Fruit fly (Drosophila melanogaster) whole organism, embryonic: ENCODE results near the gene nolo.

Experiments used
- Bgb ChIP-seq: fragments of 200-800 bp; sonication (Bioruptor generic); IDR thresholded peaks from 2 replicates; pipeline ENCODE4 v1.3.6; 2022; ENCODE audit warnings: missing biosample characterization, missing genetic modification characterization; ENCODE audit not compliant: partially characterized antibody
- Bteb2 ChIP-seq: fragments of 200-800 bp; sonication (Bioruptor generic); optimal IDR thresholded peaks from 2 replicates; lab custom pipeline; 2016; ENCODE audit warnings: missing biosample characterization, missing genetic modification characterization
- CG10147 ChIP-seq: fragments of 200-800 bp; sonication (Bioruptor generic); optimal IDR thresholded peaks from 2 replicates; lab custom pipeline; 2019; ENCODE audit warnings: missing biosample characterization, mild to moderate bottlenecking, missing genetic modification characterization, moderate library complexity
- CG10366 ChIP-seq: fragments of 200-800 bp; sonication (Bioruptor generic); IDR thresholded peaks from 2 replicates; pipeline ENCODE4 v1.3.6; 2022; ENCODE audit warnings: missing biosample characterization, missing genetic modification characterization
- CG10462 ChIP-seq: fragments of 200-800 bp; sonication (Bioruptor generic); optimal IDR thresholded peaks from 2 replicates; lab custom pipeline; 2016; ENCODE audit warnings: missing biosample characterization, missing genetic modification characterization
- CG11093 ChIP-seq: fragments of 200-800 bp; sonication (Bioruptor generic); IDR thresholded peaks from 3 replicates; pipeline ENCODE4 v1.3.6; 2022; ENCODE audit warnings: missing biosample characterization, missing genetic modification characterization
- CG12391 ChIP-seq: fragments of 200-800 bp; sonication (Bioruptor generic); optimal IDR thresholded peaks from 3 replicates; lab custom pipeline; 2018; ENCODE audit warnings: missing biosample characterization, mild to moderate bottlenecking, missing genetic modification characterization, moderate library complexity
- CG12659 ChIP-seq: fragments of 200-800 bp; sonication (Bioruptor generic); optimal IDR thresholded peaks from 3 replicates; lab custom pipeline; 2017; ENCODE audit warnings: mild to moderate bottlenecking, missing biosample characterization, missing genetic modification reagents, missing genetic modification characterization
- CG12744 ChIP-seq: fragments of 200-800 bp; sonication (Bioruptor generic); optimal IDR thresholded peaks from 2 replicates; lab custom pipeline; 2016; ENCODE audit warnings: missing biosample characterization, missing genetic modification characterization
- CG12769 ChIP-seq: fragments of 200-800 bp; sonication (Bioruptor generic); optimal IDR thresholded peaks from 2 replicates; lab custom pipeline; 2019; ENCODE audit warnings: missing biosample characterization, mild to moderate bottlenecking, missing genetic modification characterization, moderate library complexity
- CG14860 ChIP-seq: fragments of 200-800 bp; sonication (Bioruptor generic); IDR thresholded peaks from 3 replicates; pipeline ENCODE4 v1.3.6; 2022; ENCODE audit warnings: missing biosample characterization, missing genetic modification characterization; ENCODE audit not compliant: partially characterized antibody
- CG1529 ChIP-seq: fragments of 200-800 bp; sonication (Bioruptor generic); optimal IDR thresholded peaks from 3 replicates; lab custom pipeline; 2018; ENCODE audit warnings: missing biosample characterization, missing genetic modification characterization
- CG1647 ChIP-seq: fragments of 200-800 bp; sonication (Bioruptor generic); optimal IDR thresholded peaks from 3 replicates; lab custom pipeline; 2016; ENCODE audit warnings: missing biosample characterization, missing genetic modification characterization
- CG17912 ChIP-seq: fragments of 200-800 bp; sonication (Bioruptor generic); optimal IDR thresholded peaks from 2 replicates; lab custom pipeline; 2018; ENCODE audit warnings: missing biosample characterization, mild to moderate bottlenecking, missing genetic modification characterization
- CG18764 ChIP-seq: fragments of 200-800 bp; sonication (Bioruptor generic); optimal IDR thresholded peaks from 3 replicates; lab custom pipeline; 2016; ENCODE audit warnings: missing biosample characterization, missing genetic modification characterization
- CG31365 ChIP-seq: fragments of 200-800 bp; sonication (Bioruptor generic); optimal IDR thresholded peaks from 2 replicates; lab custom pipeline; 2018; ENCODE audit warnings: missing biosample characterization, mild to moderate bottlenecking, missing genetic modification characterization
- CG31388 ChIP-seq: fragments of 200-800 bp; sonication (Bioruptor generic); optimal IDR thresholded peaks from 2 replicates; lab custom pipeline; 2016; ENCODE audit warnings: missing biosample characterization, missing genetic modification characterization
- CG6683 ChIP-seq: fragments of 200-800 bp; sonication (Bioruptor generic); optimal IDR thresholded peaks from 2 replicates; lab custom pipeline; 2017; ENCODE audit warnings: missing biosample characterization, mild to moderate bottlenecking, missing genetic modification characterization, missing genetic modification reagents
- CG6854 ChIP-seq: fragments of 200-800 bp; sonication (Bioruptor generic); optimal IDR thresholded peaks from 3 replicates; lab custom pipeline; 2017; ENCODE audit warnings: missing biosample characterization, mild to moderate bottlenecking, missing genetic modification characterization
- CG9437 ChIP-seq: fragments of 200-800 bp; sonication (Bioruptor generic); optimal IDR thresholded peaks from 2 replicates; lab custom pipeline; 2018; ENCODE audit warnings: missing biosample characterization, mild to moderate bottlenecking, missing genetic modification characterization
- CG9797 ChIP-seq: fragments of 200-800 bp; sonication (Bioruptor generic); optimal IDR thresholded peaks from 3 replicates; lab custom pipeline; 2018; ENCODE audit warnings: missing biosample characterization, mild to moderate bottlenecking, missing genetic modification characterization
- CHES-1-like ChIP-seq: fragments of 200-800 bp; sonication (Bioruptor generic); optimal IDR thresholded peaks from 2 replicates; lab custom pipeline; 2016; ENCODE audit warnings: missing biosample characterization, missing genetic modification characterization
- Fer3 ChIP-seq: fragments of 200-800 bp; sonication (Bioruptor generic); optimal IDR thresholded peaks from 2 replicates; lab custom pipeline; 2018; ENCODE audit warnings: missing biosample characterization, mild to moderate bottlenecking, missing genetic modification characterization, moderate library complexity
- Gsc ChIP-seq: fragments of 200-800 bp; sonication (Bioruptor generic); IDR thresholded peaks from 2 replicates; pipeline ENCODE4 v1.3.6; 2022; ENCODE audit warnings: missing biosample characterization, missing genetic modification characterization
- Hand ChIP-seq: fragments of 200-800 bp; sonication (Bioruptor generic); optimal IDR thresholded peaks from 2 replicates; lab custom pipeline; 2017; ENCODE audit warnings: mild to moderate bottlenecking, missing biosample characterization, missing genetic modification reagents, missing genetic modification characterization
- Jarid2 ChIP-seq: fragments of 200-800 bp; sonication (Bioruptor generic); optimal IDR thresholded peaks from 3 replicates; lab custom pipeline; 2017; ENCODE audit warnings: mild to moderate bottlenecking, missing biosample characterization, missing genetic modification reagents, missing genetic modification characterization
- Mrtf ChIP-seq: fragments of 200-800 bp; sonication (Bioruptor generic); IDR thresholded peaks from 3 replicates; pipeline ENCODE4 v1.3.6; 2022; ENCODE audit warnings: missing biosample characterization, missing genetic modification characterization
- NC2α ChIP-seq: fragments of 200-800 bp; sonication (Bioruptor generic); optimal IDR thresholded peaks from 2 replicates; lab custom pipeline; 2016; ENCODE audit warnings: missing biosample characterization, missing genetic modification characterization
- Tbp ChIP-seq: fragments of >200 bp; optimal IDR thresholded peaks from 2 replicates; lab custom pipeline; 2018; ENCODE audit warnings: missing biosample characterization, missing genetic modification characterization
- abd-A ChIP-seq: fragments of 200-800 bp; sonication (Bioruptor generic); optimal IDR thresholded peaks from 3 replicates; lab custom pipeline; 2019; ENCODE audit warnings: missing biosample characterization, mild to moderate bottlenecking, missing genetic modification characterization, moderate library complexity
- caup ChIP-seq: fragments of 200-800 bp; sonication (Bioruptor generic); optimal IDR thresholded peaks from 3 replicates; lab custom pipeline; 2017; ENCODE audit warnings: missing biosample characterization, mild to moderate bottlenecking, missing genetic modification characterization, moderate library complexity; ENCODE audit not compliant: severe bottlenecking
- crp ChIP-seq, 2 experiments: fragments of 200-800 bp; sonication (Bioruptor generic); optimal IDR thresholded peaks; 2 replicates in 1 of 2; 3 replicates in 1 of 2; lab custom pipeline; 2017; ENCODE audit warnings: missing biosample characterization in 2 of 2, missing genetic modification characterization in 2 of 2, mild to moderate bottlenecking in 1 of 2, moderate library complexity in 1 of 2
- dmrt99B ChIP-seq: fragments of 200-800 bp; sonication (Bioruptor generic); optimal IDR thresholded peaks from 2 replicates; lab custom pipeline; 2018; ENCODE audit warnings: missing biosample characterization, mild to moderate bottlenecking, missing genetic modification characterization, moderate library complexity
- insv ChIP-seq, 2 experiments: fragments of 200-800 bp; sonication (Bioruptor generic); optimal IDR thresholded peaks; 3 replicates each; lab custom pipeline; 2016 to 2018; ENCODE audit warnings: missing biosample characterization in 2 of 2, missing genetic modification characterization in 2 of 2
- knrl ChIP-seq: fragments of 200-800 bp; sonication (Bioruptor generic); IDR thresholded peaks from 3 replicates; pipeline ENCODE4 v1.3.6; 2022; ENCODE audit warnings: missing biosample characterization, missing genetic modification characterization; ENCODE audit not compliant: partially characterized antibody
- lmd ChIP-seq: fragments of 200-800 bp; sonication (Bioruptor generic); IDR thresholded peaks from 2 replicates; pipeline ENCODE4 v1.3.6; 2022; ENCODE audit warnings: missing biosample characterization, missing genetic modification characterization
- mld ChIP-seq: fragments of 200-800 bp; sonication (Bioruptor generic); IDR thresholded peaks from 3 replicates; pipeline ENCODE4 v1.3.6; 2022; ENCODE audit warnings: missing biosample characterization, missing genetic modification characterization; ENCODE audit not compliant: partially characterized antibody
- nom ChIP-seq: fragments of 200-800 bp; sonication (Bioruptor generic); optimal IDR thresholded peaks from 2 replicates; lab custom pipeline; 2017; ENCODE audit warnings: missing biosample characterization, missing genetic modification characterization, mild to moderate bottlenecking, moderate library complexity, missing genetic modification reagents
- pzg ChIP-seq: fragments of 200-800 bp; sonication (Bioruptor generic); optimal IDR thresholded peaks from 3 replicates; lab custom pipeline; 2018; ENCODE audit warnings: missing biosample characterization, mild to moderate bottlenecking, missing genetic modification characterization, moderate library complexity
- sima ChIP-seq: fragments of 200-800 bp; sonication (Bioruptor generic); optimal IDR thresholded peaks from 2 replicates; lab custom pipeline; 2016; ENCODE audit warnings: missing biosample characterization, missing genetic modification characterization
- slbo ChIP-seq: fragments of 200-800 bp; sonication (Bioruptor generic); IDR thresholded peaks from 2 replicates; pipeline ENCODE4 v1.3.6; 2022; ENCODE audit warnings: missing biosample characterization, missing genetic modification characterization
- stc ChIP-seq: fragments of 200-800 bp; sonication (Bioruptor generic); IDR thresholded peaks from 2 replicates; pipeline ENCODE4 v1.3.6; 2022; ENCODE audit warnings: missing biosample characterization, missing genetic modification characterization
- tap ChIP-seq: fragments of 200-800 bp; optimal IDR thresholded peaks from 3 replicates; lab custom pipeline; 2019; ENCODE audit warnings: missing biosample characterization, mild to moderate bottlenecking, missing genetic modification characterization, moderate library complexity
- tll ChIP-seq, 2 experiments: fragments of 200-800 bp in 1 of 2; fragments of >200 bp in 1 of 2; sonication (Bioruptor generic) in 1 of 2; optimal IDR thresholded peaks; 2 replicates each; lab custom pipeline; 2017 to 2019; ENCODE audit warnings: missing biosample characterization in 2 of 2, missing genetic modification characterization in 2 of 2, mild to moderate bottlenecking in 1 of 2, moderate library complexity in 1 of 2
- z ChIP-seq: fragments of 200-800 bp; sonication (Bioruptor generic); IDR thresholded peaks from 3 replicates; pipeline ENCODE4 v1.3.6; 2022; ENCODE audit warnings: missing biosample characterization, missing genetic modification characterization
- zen2 ChIP-seq: fragments of 200-800 bp; sonication (Bioruptor generic); IDR thresholded peaks from 3 replicates; pipeline ENCODE4 v1.3.6; 2022; ENCODE audit warnings: missing biosample characterization, missing genetic modification characterization; ENCODE audit not compliant: partially characterized antibody

Gene nolo

DNA sequence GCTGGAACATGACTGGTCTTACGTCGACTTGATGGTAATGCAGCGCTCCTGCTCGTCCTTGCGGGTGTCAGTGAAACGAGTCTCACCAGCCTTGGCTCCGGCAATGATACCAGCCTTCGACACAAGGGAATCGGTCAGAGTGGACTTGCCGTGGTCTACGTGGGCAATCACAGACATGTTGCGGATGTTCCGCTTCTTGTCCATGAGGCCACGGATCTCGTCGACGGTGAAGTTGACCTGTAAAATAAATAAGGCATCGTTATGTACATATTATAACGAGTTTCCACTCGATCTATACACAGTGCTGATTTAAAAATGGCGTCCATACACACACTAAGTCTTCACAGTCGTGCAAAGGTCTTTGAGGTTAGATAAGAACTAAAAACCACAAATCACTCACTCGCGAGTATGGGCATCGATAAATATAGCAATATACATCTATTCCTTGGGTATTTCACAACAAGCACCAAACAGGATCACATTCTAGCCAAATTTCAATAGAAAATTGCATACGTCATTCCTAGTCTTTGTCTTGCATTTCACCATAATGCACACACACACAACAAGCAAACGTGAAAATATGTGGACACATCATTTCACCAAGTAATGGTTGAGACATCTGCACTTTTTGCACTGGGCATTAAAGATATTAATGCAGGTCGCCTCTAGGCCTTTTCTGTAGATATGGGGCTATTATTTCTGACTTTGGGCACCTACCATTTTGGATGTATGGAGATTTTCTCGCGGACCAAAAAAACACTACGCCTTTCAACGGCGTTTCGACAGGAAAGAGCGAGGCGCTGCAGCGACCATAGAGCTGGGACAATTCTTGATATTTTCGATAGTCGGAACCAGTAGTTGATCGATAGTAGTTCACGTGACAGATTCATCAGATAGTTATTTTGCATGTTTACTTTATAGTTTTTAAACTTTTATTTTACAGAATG is 2.3 kb upstream of the nolo start, which contains the start of gene eEF2 (continued):
- peak; percentile 30 for TF ChIP-seq CG18764 (GFP tag; lab: Kevin White, UChicago)
- no peak; the same call in 2 of the 3 replicates for TF ChIP-seq Mrtf (GFP tag; lab: Robert Waterston, UW)
- peak; percentile 69 for TF ChIP-seq Bteb2 (GFP tag; lab: Kevin White, UChicago)
- TF ChIP-seq Fer3 (tag; lab: Kevin White, UChicago): peak; percentile 79
- peak; percentile 75; the same call in 1 of the 2 replicates for TF ChIP-seq slbo (GFP tag; lab: Robert Waterston, UW)
- peak; percentile 85 for TF ChIP-seq zen2
- peak; percentile 78 for TF ChIP-seq CG9437 (GFP tag; lab: Kevin White, UChicago)
- peak; percentile 89 for TF ChIP-seq CG14860 (GFP tag; lab: Robert Waterston, UW)
- TF ChIP-seq NC2α (GFP tag; lab: Kevin White, UChicago): peak; percentile 82
- peak; percentile 79 for TF ChIP-seq nom (GFP tag; lab: Kevin White, UChicago)
- TF ChIP-seq CG6683 (GFP tag; lab: Kevin White, UChicago): peak; percentile 28
- peak in 1 of 2 experiments; percentile 72 for TF ChIP-seq insv (GFP tag; optimal IDR thresholded peaks at IDR 0.05; lab: Kevin White, UChicago)
- TF ChIP-seq crp (GFP tag; optimal IDR thresholded peaks at IDR 0.05; lab: Kevin White, UChicago): peak in 1 of 2 experiments; percentile 28
- TF ChIP-seq Bgb (GFP tag; lab: Robert Waterston, UW): peak; percentile 97
- peak; percentile 77 for TF ChIP-seq Jarid2 (GFP tag; lab: Kevin White, UChicago)
- TF ChIP-seq CG6854 (GFP tag; lab: Kevin White, UChicago): peak; percentile 56
- 0 out of 2 replicates have a peak, but pooled peaks have one; percentile 36 for TF ChIP-seq stc (GFP tag; lab: Robert Waterston, UW)
- peak; percentile 92 for TF ChIP-seq CG17912 (GFP tag; lab: Kevin White, UChicago)
- TF ChIP-seq mld (GFP tag; lab: Robert Waterston, UW): peak; percentile 89
- TF ChIP-seq abd-A (tag; lab: Kevin White, UChicago): peak; percentile 32
- peak; percentile 67 for TF ChIP-seq CG10366
- TF ChIP-seq CG10147: peak; percentile 62
- TF ChIP-seq sima (GFP tag; lab: Kevin White, UChicago): no peak
- TF ChIP-seq tll (GFP tag; optimal IDR thresholded peaks at IDR 0.05; lab: Kevin White, UChicago): no peak
- peak; percentile 93 for TF ChIP-seq CG12659 (GFP tag; lab: Kevin White, UChicago)
- TF ChIP-seq CG1647 (GFP tag; lab: Kevin White, UChicago): peak; percentile 8
- peak; percentile 39 for TF ChIP-seq CG10462
- TF ChIP-seq Gsc (GFP tag; lab: Robert Waterston, UW): no peak
- TF ChIP-seq knrl (GFP tag; lab: Robert Waterston, UW): peak; percentile 96
- peak; percentile 54 for TF ChIP-seq tap (tag; lab: Kevin White, UChicago)
- TF ChIP-seq caup (GFP tag; lab: Kevin White, UChicago): peak; percentile 93
- TF ChIP-seq CG9797 (GFP tag; lab: Kevin White, UChicago): peak; percentile 48
- peak; percentile 68 for TF ChIP-seq CG12744 (GFP tag; lab: Kevin White, UChicago)
- 0 out of 3 replicates have a peak, but pooled peaks have one; percentile 7 for TF ChIP-seq CG11093
- TF ChIP-seq dmrt99B (tag; lab: Kevin White, UChicago): peak; percentile 53
- TF ChIP-seq CG1529 (GFP tag; lab: Kevin White, UChicago): peak; percentile 61
- TF ChIP-seq CG12391 (tag; lab: Kevin White, UChicago): peak; percentile 86
- TF ChIP-seq CG31388 (GFP tag; lab: Kevin White, UChicago): no peak
- TF ChIP-seq CG12769: peak; percentile 72
- peak; percentile 32; the same call in 1 of the 2 replicates for TF ChIP-seq lmd (GFP tag; lab: Robert Waterston, UW)
- peak; percentile 69 for TF ChIP-seq CG31365
- peak; percentile 77 for TF ChIP-seq pzg
- TF ChIP-seq Tbp (GFP tag; lab: Kevin White, UChicago): peak; percentile 49
- TF ChIP-seq CHES-1-like: peak; percentile 71
- TF ChIP-seq z: no peak
- peak; percentile 80 for TF ChIP-seq Hand (GFP tag; lab: Kevin White, UChicago)
